Worm (Caenorhabditis elegans) whole organism, L4/young adult: ENCODE measurements around the gene F08G12.11.

Experiments used
- W03F9.2 ChIP-seq: fragments of 150-350 bp; optimal IDR thresholded peaks from 2 replicates; lab custom pipeline; 2014; ENCODE audit warnings: missing biosample characterization, missing genetic modification characterization
- dao-5 ChIP-seq: sonication (generic microtip); optimal IDR thresholded peaks from 2 replicates; lab custom pipeline; 2016; ENCODE audit warnings: missing genotype, missing genetic modification characterization, moderate library complexity, missing compliant biosample characterization
- him-1 ChIP-seq: sonication (generic microtip); optimal IDR thresholded peaks from 2 replicates; lab custom pipeline; 2016; ENCODE audit warnings: missing genotype, missing genetic modification reagents, missing genetic modification characterization, missing compliant biosample characterization

Gene F08G12.11

ce11 chrX:11286246-11286645, 29.1 kb downstream of the F08G12.11 start, which contains the start of gene F38B2.3:
TSS of gene F38B2.3 (minus strand) at chrX:11286346.
- no peak for TF ChIP-seq W03F9.2 (tag; lab: Kevin White, UChicago)
- TF ChIP-seq dao-5 (tag; lab: Kevin White, UChicago), result no peak
- no peak for TF ChIP-seq him-1

DNA sequence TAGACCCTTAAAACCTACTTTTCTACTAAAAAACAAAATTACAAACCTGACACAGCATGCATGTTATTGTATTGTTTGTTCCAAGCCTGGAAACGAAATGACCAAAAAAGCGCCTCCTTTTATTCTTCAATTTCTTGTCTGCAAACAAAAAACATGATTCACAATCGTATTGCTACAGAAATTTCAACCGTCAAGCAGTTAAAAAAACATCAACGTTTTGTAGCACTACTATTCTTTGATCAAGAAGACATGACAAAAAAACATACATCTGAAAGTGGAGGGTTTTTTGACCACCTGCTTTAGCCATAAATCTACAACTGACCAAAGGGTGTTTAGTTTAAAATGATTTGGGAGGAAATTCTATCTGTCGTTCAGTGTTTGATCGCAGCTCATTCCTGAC, 34.2 kb downstream of the F08G12.11 start, which contains the start of gene F38B2.6:
Gene F38B2.6, minus strand, starts transcription at position 101 of the 400 bp plus-strand sequence.
- TF ChIP-seq W03F9.2 (tag; lab: Kevin White, UChicago) (no peak), dao-5 (tag; lab: Kevin White, UChicago) (no peak), him-1 (no peak)

DNA sequence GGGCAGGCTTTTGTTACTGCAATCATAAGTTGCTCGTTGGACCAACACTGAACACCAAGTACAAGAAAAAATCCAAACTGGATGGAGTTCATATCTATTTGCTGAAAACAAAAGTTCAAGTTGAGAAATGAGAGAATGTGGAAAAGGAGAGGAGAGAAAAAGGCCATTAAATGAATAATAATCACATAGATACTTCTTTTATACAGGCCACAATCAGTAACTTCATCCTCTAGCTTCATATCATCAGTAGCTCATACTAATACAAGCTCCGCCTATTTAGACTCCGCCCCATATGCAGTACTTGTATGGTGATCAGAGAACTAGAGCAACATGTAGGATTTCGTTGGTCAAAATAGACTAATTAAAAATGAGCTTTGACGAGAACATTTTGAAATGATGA, 36.1 kb downstream of the F08G12.11 start, which contains the start of gene F38B2.2:
Gene F38B2.2, minus strand, starts transcription at position 101 of the 400 bp plus-strand sequence.
- TF ChIP-seq W03F9.2 (tag; lab: Kevin White, UChicago), result no peak
- TF ChIP-seq dao-5 (tag; lab: Kevin White, UChicago), result no peak
- TF ChIP-seq him-1, result no peak

- no peak for TF ChIP-seq dao-5 (tag; lab: Kevin White, UChicago)
- no peak for TF ChIP-seq him-1
- no peak for TF ChIP-seq W03F9.2 (tag; lab: Kevin White, UChicago)
Observed at ce11 chrX:11270882-11271281, 44.5 kb downstream of the F08G12.11 start, which contains the start of gene ifa-1. TSS of gene ifa-1 (plus strand) at chrX:11271182.

- no peak for TF ChIP-seq W03F9.2 (tag; lab: Kevin White, UChicago)
- TF ChIP-seq dao-5 (tag; lab: Kevin White, UChicago), result no peak
- TF ChIP-seq him-1, result no peak
Observed at ce11 chrX:11268970-11269369, 46.4 kb downstream of the F08G12.11 start, which contains the start of gene C03A3.3. TSS of gene C03A3.3 (minus strand) at chrX:11269070.

DNA sequence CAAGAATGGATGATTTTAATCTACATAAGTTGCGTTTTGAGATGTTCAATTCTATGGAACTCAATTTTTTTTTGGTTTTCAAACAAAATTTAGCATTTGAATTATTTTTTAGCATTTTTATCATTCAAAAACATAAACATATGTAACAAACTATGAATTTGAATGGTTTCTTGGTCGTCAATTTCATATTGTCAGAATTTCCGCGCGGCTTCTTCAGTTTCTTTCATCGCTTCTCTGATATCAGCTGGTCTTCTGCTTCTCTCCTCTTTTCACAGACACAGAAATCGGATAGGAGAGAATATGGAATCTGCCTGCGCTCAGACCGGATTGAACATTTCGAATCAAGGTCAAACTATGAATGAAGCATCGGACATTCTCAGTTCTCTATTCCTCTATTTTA, 48.7 kb downstream of the F08G12.11 start, which contains the start of gene C03A3.9:
Gene C03A3.9, plus strand, starts transcription at position 301 of the 400 bp plus-strand sequence.
- TF ChIP-seq dao-5 (tag; lab: Kevin White, UChicago) (no peak), W03F9.2 (tag; lab: Kevin White, UChicago) (no peak), him-1 (no peak)

- TF ChIP-seq W03F9.2 (tag; lab: Kevin White, UChicago), result no peak
- TF ChIP-seq dao-5 (tag; lab: Kevin White, UChicago), result no peak
- TF ChIP-seq him-1, result no peak
Observed at ce11 chrX:11264715-11265114, 50.7 kb downstream of the F08G12.11 start.
